Fruit fly (Drosophila melanogaster): ENCODE data around the gene Atg12.

Gene Atg12

dm6 chr3L:12131918-12132317 is 4.8 kb upstream of the Atg12 start, which contains the start of gene DEF8 (continued):
- TF ChIP-seq fkh (GFP tag; optimal IDR thresholded peaks at IDR 0.05) (no peak), Blimp-1 (GFP tag; optimal IDR thresholded peaks at IDR 0.05) (peak; percentile 18), CG3032 (tag; optimal IDR thresholded peaks at IDR 0.05) (peak; percentile 80), Smox (GFP tag; optimal IDR thresholded peaks at IDR 0.05) (no peak), ss (GFP tag; optimal IDR thresholded peaks at IDR 0.05) (peak in 1 of 2 experiments; percentile 51), Hr4 (GFP tag; optimal IDR thresholded peaks at IDR 0.05) (no peak), net (GFP tag; optimal IDR thresholded peaks at IDR 0.05) (peak; percentile 73), Eip75B (GFP tag; optimal IDR thresholded peaks at IDR 0.05) (no peak), pdm3 (GFP tag; optimal IDR thresholded peaks at IDR 0.05) (no peak), spab (GFP tag; optimal IDR thresholded peaks at IDR 0.05) (peak; percentile 63), Gug (GFP tag; IDR thresholded peaks at IDR 0.05) (peak; percentile 82), CG6808 (GFP tag; optimal IDR thresholded peaks at IDR 0.05) (peak; percentile 62), Hr39 (GFP tag; optimal IDR thresholded peaks at IDR 0.05) (peak; percentile 62), Ets96B (tag; optimal IDR thresholded peaks at IDR 0.05) (peak; percentile 84), dac (GFP tag; optimal IDR thresholded peaks at IDR 0.05) (peak; percentile 21), CG15336 (GFP tag; IDR thresholded peaks at IDR 0.05) (peak; percentile 92), CG11762 (GFP tag; optimal IDR thresholded peaks at IDR 0.05; ENCODE audit: insufficient read depth) (peak; percentile 66), CG4318 (GFP tag; optimal IDR thresholded peaks at IDR 0.05) (peak; percentile 58), CG8319 (GFP tag; optimal IDR thresholded peaks at IDR 0.05) (peak; percentile 55), CG6276 (GFP tag; optimal IDR thresholded peaks at IDR 0.05) (peak; percentile 69), CG1621 (tag; optimal IDR thresholded peaks at IDR 0.05) (peak; percentile 55), vri (GFP tag; optimal IDR thresholded peaks at IDR 0.05) (no peak), CG10631 (GFP tag; optimal IDR thresholded peaks at IDR 0.05) (peak; percentile 65), CG10669 (GFP tag; optimal IDR thresholded peaks at IDR 0.05) (peak; percentile 69), fd85E (GFP tag; optimal IDR thresholded peaks at IDR 0.05) (no peak), OdsH (GFP tag; optimal IDR thresholded peaks at IDR 0.05) (peak; percentile 74), CG31627 (GFP tag; optimal IDR thresholded peaks at IDR 0.05) (peak; percentile 55), eg (GFP tag; IDR thresholded peaks at IDR 0.05) (peak; percentile 93), topi (GFP tag; optimal IDR thresholded peaks at IDR 0.05) (peak; percentile 56), CG8119 (GFP tag; IDR thresholded peaks at IDR 0.05) (peak; percentile 86), CG3919 (GFP tag; optimal IDR thresholded peaks at IDR 0.05) (peak; percentile 82), Lpt (GFP tag; optimal IDR thresholded peaks at IDR 0.05) (peak; percentile 68)

dm6 chr3L:12138113-12138899 is 1.5 kb downstream of the Atg12 start, which contains the start of the genes ND-SGDH and RhoGAP68F:
Gene ND-SGDH, minus strand, starts transcription at chr3L:12138584.
Gene RhoGAP68F, plus strand, starts transcription at chr3L:12138868.
- TF ChIP-seq CG10631 (GFP tag; optimal IDR thresholded peaks at IDR 0.05): peak; percentile 80
- TF ChIP-seq Blimp-1 (GFP tag; optimal IDR thresholded peaks at IDR 0.05): no peak
- TF ChIP-seq CG3032 (tag; optimal IDR thresholded peaks at IDR 0.05): peak; percentile 79
- TF ChIP-seq CG11762 (GFP tag; optimal IDR thresholded peaks at IDR 0.05; ENCODE audit: insufficient read depth): peak; percentile 48
- TF ChIP-seq CG10669 (GFP tag; optimal IDR thresholded peaks at IDR 0.05): peak; percentile 69
- peak; percentile 79 for TF ChIP-seq Ets21C (GFP tag; optimal IDR thresholded peaks at IDR 0.05)
- TF ChIP-seq Sox15 (GFP tag; optimal IDR thresholded peaks at IDR 0.05): peak; percentile 75
- peak; percentile 76 for TF ChIP-seq pdm3 (GFP tag; optimal IDR thresholded peaks at IDR 0.05)
- peak; percentile 79 for TF ChIP-seq Sox14 (GFP tag; optimal IDR thresholded peaks at IDR 0.05)
- peak; percentile 68 for TF ChIP-seq CG6792 (GFP tag; optimal IDR thresholded peaks at IDR 0.05)
- peak; percentile 81 for TF ChIP-seq Smox (GFP tag; optimal IDR thresholded peaks at IDR 0.05)
- TF ChIP-seq OdsH (GFP tag; optimal IDR thresholded peaks at IDR 0.05): peak; percentile 79
- peak; percentile 92 for TF ChIP-seq svp (GFP tag)
- peak; percentile 81 for TF ChIP-seq fkh (GFP tag; optimal IDR thresholded peaks at IDR 0.05)
- no peak for TF ChIP-seq CG4318 (GFP tag; optimal IDR thresholded peaks at IDR 0.05)
- TF ChIP-seq spab (GFP tag; optimal IDR thresholded peaks at IDR 0.05): peak; percentile 28
- peak; percentile 67 for TF ChIP-seq CG32006 (GFP tag; optimal IDR thresholded peaks at IDR 0.05)
- peak; percentile 76 for TF ChIP-seq cyc (GFP tag; optimal IDR thresholded peaks at IDR 0.05)
- TF ChIP-seq CG6854 (GFP tag; optimal IDR thresholded peaks at IDR 0.05): no peak
- TF ChIP-seq Hr39 (GFP tag; optimal IDR thresholded peaks at IDR 0.05): peak; percentile 84
- TF ChIP-seq Hr4 (GFP tag; optimal IDR thresholded peaks at IDR 0.05): peak; percentile 76
- 0 out of 3 replicates have a peak, but pooled peaks have one; percentile 32 for TF ChIP-seq CG6163 (GFP tag; IDR thresholded peaks at IDR 0.05)
- peak; percentile 43 for TF ChIP-seq CG7368 (GFP tag; optimal IDR thresholded peaks at IDR 0.05)
- peak; percentile 75 for TF ChIP-seq topi (GFP tag; optimal IDR thresholded peaks at IDR 0.05)
- peak; percentile 63 for TF ChIP-seq CG34406 (GFP tag; optimal IDR thresholded peaks at IDR 0.05)
- peak; percentile 28 for TF ChIP-seq Lpt (GFP tag; optimal IDR thresholded peaks at IDR 0.05)
- TF ChIP-seq CG9139 (GFP tag; optimal IDR thresholded peaks at IDR 0.05): no peak
- peak; percentile 18 for TF ChIP-seq vri (GFP tag; optimal IDR thresholded peaks at IDR 0.05)
- peak; percentile 41 for TF ChIP-seq Eip93F (GFP tag; optimal IDR thresholded peaks at IDR 0.05)
- TF ChIP-seq Ets96B (tag; optimal IDR thresholded peaks at IDR 0.05): peak; percentile 64
- TF ChIP-seq esn (GFP tag; optimal IDR thresholded peaks at IDR 0.05): peak; percentile 84
- peak; percentile 48; the same call in 1 of the 2 replicates for TF ChIP-seq CG15336 (GFP tag; IDR thresholded peaks at IDR 0.05)
